Worm (Caenorhabditis elegans) whole organism, L4 larva: ENCODE data around the gene C18E9.8.

Experiments
- ceh-28 ChIP-seq: fragments of 150-350 bp; optimal IDR thresholded peaks from 2 replicates; lab custom pipeline; 2014; ENCODE audit warnings: missing biosample characterization, missing genetic modification reagents, missing genetic modification characterization
- ceh-82 ChIP-seq: sonication (generic microtip); optimal IDR thresholded peaks from 2 replicates; lab custom pipeline; 2017; ENCODE audit warnings: missing biosample characterization, missing genetic modification characterization
- nhr-25 ChIP-seq: sonication (generic microtip); optimal IDR thresholded peaks from 2 replicates; lab custom pipeline; 2017; ENCODE audit warnings: missing genetic modification characterization, mild to moderate bottlenecking, missing compliant biosample characterization, antibody characterized with exemption, moderate library complexity, borderline replicate concordance; ENCODE audit not compliant: insufficient read depth
- nhr-28 ChIP-seq: fragments of 150-350 bp; optimal IDR thresholded peaks from 2 replicates; lab custom pipeline; 2014; ENCODE audit warnings: missing biosample characterization, missing genetic modification characterization
- nhr-41 ChIP-seq: fragments of 200-800 bp; sonication (Bioruptor generic); IDR thresholded peaks from 2 replicates; pipeline ENCODE4 v1.3.6; 2022; ENCODE audit warnings: missing genetic modification reagents, missing genetic modification characterization, missing compliant biosample characterization
- nhr-48 ChIP-seq: sonication (generic microtip); optimal IDR thresholded peaks from 2 replicates; lab custom pipeline; 2016; ENCODE audit warnings: mild to moderate bottlenecking, missing genetic modification characterization, missing compliant biosample characterization
- nhr-6 ChIP-seq: fragments of 150-350 bp; optimal IDR thresholded peaks from 2 replicates; lab custom pipeline; 2014; ENCODE audit warnings: missing biosample characterization, missing genetic modification characterization
- snpc-4 ChIP-seq: fragments of 150-350 bp; optimal IDR thresholded peaks from 2 replicates; lab custom pipeline; 2014; ENCODE audit warnings: missing biosample characterization, missing genetic modification characterization
- zag-1 ChIP-seq: fragments of 150-350 bp; optimal IDR thresholded peaks from 2 replicates; lab custom pipeline; 2014; ENCODE audit warnings: missing biosample characterization, missing genetic modification characterization

- TF ChIP-seq snpc-4 (no peak), ceh-82 (no peak), zag-1 (no peak), nhr-28 (tag; lab: Kevin White, UChicago) (no peak), nhr-25 (no peak), nhr-48 (no peak), ceh-28 (tag; lab: Kevin White, UChicago) (no peak), nhr-6 (tag; lab: Kevin White, UChicago) (no peak), nhr-41 (GFP tag; lab: Robert Waterston, UW) (no peak)
Observed at ce11 chrII:8997479-8997878, 9.6 kb upstream of the C18E9.8 start, which contains the start of the genes F44G4.3 and tdp-1.
